Fruit fly (Drosophila melanogaster) whole organism, adult: ENCODE data around the gene nmo.

ENCODE experiments used
- CG11617 ChIP-seq: fragments of 200-800 bp; sonication (Bioruptor generic); optimal IDR thresholded peaks from 2 replicates; lab custom pipeline; 2017; ENCODE audit warnings: mild to moderate bottlenecking, missing biosample characterization, missing genetic modification reagents, missing genetic modification characterization
- CG12768 ChIP-seq: fragments of 200-800 bp; sonication (Bioruptor generic); optimal IDR thresholded peaks from 2 replicates; lab custom pipeline; 2017; ENCODE audit warnings: missing biosample characterization, missing genetic modification characterization, mild to moderate bottlenecking, moderate library complexity, missing genetic modification reagents
- CG14711 ChIP-seq: fragments of 200-800 bp; sonication (Bioruptor generic); optimal IDR thresholded peaks from 2 replicates; lab custom pipeline; 2018; ENCODE audit warnings: missing biosample characterization, mild to moderate bottlenecking, missing genetic modification characterization, moderate library complexity
- CG1620 ChIP-seq: fragments of 200-800 bp; sonication (Bioruptor generic); optimal IDR thresholded peaks from 2 replicates; lab custom pipeline; 2016; ENCODE audit warnings: missing biosample characterization, missing genetic modification characterization
- CG33017 ChIP-seq: fragments of 200-800 bp; sonication (Bioruptor generic); optimal IDR thresholded peaks from 2 replicates; lab custom pipeline; 2018; ENCODE audit warnings: missing biosample characterization, mild to moderate bottlenecking, missing genetic modification characterization, moderate library complexity
- CG5204 ChIP-seq: fragments of 200-800 bp; sonication (Bioruptor generic); optimal IDR thresholded peaks from 2 replicates; lab custom pipeline; 2016; ENCODE audit warnings: missing biosample characterization, missing genetic modification characterization
- CG7045 ChIP-seq: fragments of 200-800 bp; sonication (Bioruptor generic); optimal IDR thresholded peaks from 2 replicates; lab custom pipeline; 2017; ENCODE audit warnings: missing biosample characterization, mild to moderate bottlenecking, missing genetic modification characterization
- CG7101 ChIP-seq: fragments of 200-800 bp; sonication (Bioruptor generic); optimal IDR thresholded peaks from 2 replicates; lab custom pipeline; 2018; ENCODE audit warnings: missing biosample characterization, mild to moderate bottlenecking, missing genetic modification characterization, moderate library complexity
- Clk ChIP-seq: fragments of 200-800 bp; sonication (Bioruptor generic); optimal IDR thresholded peaks from 2 replicates; lab custom pipeline; 2017; ENCODE audit warnings: missing biosample characterization, missing genetic modification characterization
- Crg-1 ChIP-seq: fragments of 200-800 bp; sonication (Bioruptor generic); optimal IDR thresholded peaks from 2 replicates; lab custom pipeline; 2016; ENCODE audit warnings: missing biosample characterization, missing genetic modification characterization
- Hr96 ChIP-seq: fragments of 200-800 bp; sonication (Bioruptor generic); optimal IDR thresholded peaks from 2 replicates; lab custom pipeline; 2016; ENCODE audit warnings: missing biosample characterization, missing genetic modification characterization
- Mnt ChIP-seq: fragments of 200-800 bp; sonication (Bioruptor generic); optimal IDR thresholded peaks from 2 replicates; lab custom pipeline; 2016; ENCODE audit warnings: missing biosample characterization, mild to moderate bottlenecking, missing genetic modification characterization
- bab1 ChIP-seq: fragments of 200-800 bp; sonication (Bioruptor generic); optimal IDR thresholded peaks from 3 replicates; lab custom pipeline; 2019; ENCODE audit warnings: missing biosample characterization, mild to moderate bottlenecking, missing genetic modification characterization, moderate library complexity
- cic ChIP-seq: fragments of 200-800 bp; sonication (Bioruptor generic); optimal IDR thresholded peaks from 2 replicates; lab custom pipeline; 2017; ENCODE audit warnings: missing biosample characterization, mild to moderate bottlenecking, missing genetic modification characterization, moderate library complexity
- cnc ChIP-seq, 2 experiments: fragments of >200 bp; optimal IDR thresholded peaks; 2 replicates each; lab custom pipeline; 2017
- kay ChIP-seq: fragments of 200-800 bp; sonication (Bioruptor generic); peaks from one replicate; lab custom pipeline; 2016; ENCODE audit warnings: missing biosample characterization, missing genetic modification characterization, borderline replicate concordance
- ovo ChIP-seq: fragments of 200-800 bp; sonication (Bioruptor generic); optimal IDR thresholded peaks from 2 replicates; lab custom pipeline; 2016; ENCODE audit warnings: missing biosample characterization, missing genetic modification characterization
- pad ChIP-seq: fragments of 200-800 bp; sonication (Bioruptor generic); optimal IDR thresholded peaks from 3 replicates; lab custom pipeline; 2017; ENCODE audit warnings: missing biosample characterization, missing genetic modification characterization, mild to moderate bottlenecking, moderate library complexity, missing genetic modification reagents
- tj ChIP-seq: fragments of 200-800 bp; sonication (Bioruptor generic); optimal IDR thresholded peaks from 3 replicates; lab custom pipeline; 2017; ENCODE audit warnings: missing biosample characterization, mild to moderate bottlenecking, missing genetic modification characterization, moderate library complexity
- toe ChIP-seq: fragments of 200-800 bp; sonication (Bioruptor generic); optimal IDR thresholded peaks from 2 replicates; lab custom pipeline; 2016; ENCODE audit warnings: missing biosample characterization, missing genetic modification characterization

nmo gene

DNA sequence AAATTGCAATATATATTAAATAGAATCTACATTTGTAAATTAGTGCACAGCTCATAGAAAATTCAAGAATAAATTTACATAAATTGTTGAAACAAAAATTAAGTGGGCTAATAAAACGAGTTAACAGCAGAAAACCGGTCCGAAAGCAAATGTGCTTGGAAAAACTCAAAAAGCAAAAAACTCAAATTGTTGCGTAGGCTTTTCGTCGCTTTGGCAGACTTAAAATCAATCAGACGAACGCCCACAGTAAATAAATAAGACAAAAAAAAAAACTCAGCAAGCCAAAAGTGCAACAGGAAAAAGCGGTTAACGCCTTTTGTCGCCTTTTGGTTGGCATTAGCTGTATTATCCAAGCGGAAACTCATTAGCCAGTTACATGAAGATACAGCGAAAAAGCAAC, 99.1 kb downstream of the nmo start:
- TF ChIP-seq CG5204 (no peak), CG1620 (GFP tag; lab: Kevin White, UChicago) (no peak), CG12768 (GFP tag; lab: Kevin White, UChicago) (no peak), Crg-1 (GFP tag; lab: Kevin White, UChicago) (no peak), bab1 (GFP tag; lab: Kevin White, UChicago) (no peak), cic (no peak), CG7101 (tag; lab: Kevin White, UChicago) (no peak), CG14711 (tag; lab: Kevin White, UChicago) (no peak), Mnt (no peak), CG11617 (GFP tag; lab: Kevin White, UChicago) (no peak), pad (GFP tag; lab: Kevin White, UChicago) (no peak), cnc (optimal IDR thresholded peaks at IDR 0.05; lab: Kevin White, UChicago) (no peak), CG33017 (tag; lab: Kevin White, UChicago) (no peak)

DNA sequence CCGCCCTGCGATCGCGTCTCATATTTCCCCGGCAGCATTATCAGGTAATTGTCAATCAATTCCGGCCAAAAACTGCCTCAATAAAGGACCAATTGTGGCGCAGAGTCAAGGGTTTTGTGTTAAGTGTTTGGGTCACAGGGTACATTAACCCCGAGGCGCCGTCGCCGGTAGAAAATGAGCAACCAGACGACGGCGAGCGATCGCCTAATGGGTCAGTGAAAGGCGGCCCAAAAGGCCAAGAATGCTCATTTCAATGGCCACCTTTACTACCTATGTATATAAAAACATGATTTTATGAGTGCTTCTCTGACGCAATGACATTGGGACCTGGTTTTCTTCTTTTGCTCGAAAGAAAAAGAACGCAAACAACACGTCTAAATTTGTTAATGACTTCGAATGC, 100.8 kb downstream of the nmo start:
- TF ChIP-seq CG5204: no peak
- TF ChIP-seq CG12768 (GFP tag; lab: Kevin White, UChicago): no peak
- TF ChIP-seq CG33017 (tag; lab: Kevin White, UChicago): no peak
- TF ChIP-seq Mnt: no peak
- TF ChIP-seq cnc (optimal IDR thresholded peaks at IDR 0.05; lab: Kevin White, UChicago): no peak
- no peak for TF ChIP-seq toe (GFP tag; lab: Kevin White, UChicago)
- no peak for TF ChIP-seq ovo (GFP tag; lab: Kevin White, UChicago)
- no peak for TF ChIP-seq kay (GFP tag; lab: Kevin White, UChicago)
- no peak for TF ChIP-seq cic
- no peak for TF ChIP-seq CG14711 (tag; lab: Kevin White, UChicago)

DNA sequence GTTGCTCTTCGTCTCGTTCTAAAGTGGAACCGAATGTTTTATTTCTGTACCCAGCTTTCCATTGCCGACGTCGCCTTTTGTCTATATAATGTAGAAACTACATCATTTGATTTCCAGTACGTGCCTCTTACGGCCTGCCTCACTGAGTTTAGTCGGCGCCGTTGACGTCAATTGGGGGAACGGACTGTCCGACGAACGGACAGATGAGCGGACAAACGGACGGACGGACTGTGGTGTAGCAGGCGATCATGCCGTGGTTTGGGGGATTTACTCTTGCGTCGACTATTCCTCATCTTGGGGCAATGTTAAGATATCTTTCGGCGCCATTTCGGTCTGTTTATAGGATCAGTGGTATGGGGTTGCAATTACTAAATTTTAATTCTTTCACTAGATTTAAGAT, 101.9 kb downstream of the nmo start:
- TF ChIP-seq Mnt (no peak), toe (GFP tag; lab: Kevin White, UChicago) (no peak), kay (GFP tag; lab: Kevin White, UChicago) (no peak), CG7045 (GFP tag; lab: Kevin White, UChicago) (no peak), pad (GFP tag; lab: Kevin White, UChicago) (no peak), bab1 (GFP tag; lab: Kevin White, UChicago) (no peak), CG7101 (tag; lab: Kevin White, UChicago) (no peak), Crg-1 (GFP tag; lab: Kevin White, UChicago) (no peak), CG12768 (GFP tag; lab: Kevin White, UChicago) (no peak), Hr96 (GFP tag; lab: Kevin White, UChicago) (no peak), tj (no peak), CG1620 (GFP tag; lab: Kevin White, UChicago) (no peak), cic (no peak), CG5204 (no peak), CG14711 (tag; lab: Kevin White, UChicago) (no peak), cnc (optimal IDR thresholded peaks at IDR 0.05; lab: Kevin White, UChicago) (no peak)

DNA sequence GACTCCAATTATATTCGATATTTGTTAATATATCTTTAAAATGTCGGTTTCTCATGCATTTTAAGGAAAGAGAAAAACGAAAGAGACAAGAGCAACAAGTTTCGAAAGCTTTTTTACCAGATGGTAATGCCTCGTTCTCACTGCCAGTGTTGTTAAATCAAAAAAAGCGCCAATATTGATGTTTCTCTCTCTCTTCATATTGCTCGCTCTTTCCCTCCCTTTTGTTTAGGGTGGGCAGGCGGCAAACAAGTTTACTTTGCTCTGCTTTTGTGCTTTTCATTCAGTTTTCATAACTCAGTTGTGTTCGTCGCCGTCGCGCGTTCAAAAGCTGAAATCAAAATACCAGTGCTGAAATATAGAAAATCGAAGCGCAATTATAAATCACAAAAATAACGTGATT, 103.0 kb downstream of the nmo start:
- TF ChIP-seq Crg-1 (GFP tag; lab: Kevin White, UChicago) (peak; percentile 87), cic (peak; percentile 80), Mnt (peak; percentile 72), ovo (GFP tag; lab: Kevin White, UChicago) (peak; percentile 31), CG7101 (tag; lab: Kevin White, UChicago) (peak; percentile 80), CG14711 (tag; lab: Kevin White, UChicago) (peak; percentile 63), tj (peak; percentile 22), cnc (optimal IDR thresholded peaks at IDR 0.05; lab: Kevin White, UChicago) (no peak), bab1 (GFP tag; lab: Kevin White, UChicago) (no peak), CG5204 (no peak), Hr96 (GFP tag; lab: Kevin White, UChicago) (peak; percentile 63), Clk (GFP tag; lab: Kevin White, UChicago) (peak; percentile 24), CG11617 (GFP tag; lab: Kevin White, UChicago) (peak; percentile 47), CG33017 (tag; lab: Kevin White, UChicago) (peak; percentile 84), pad (GFP tag; lab: Kevin White, UChicago) (peak; percentile 60), CG12768 (GFP tag; lab: Kevin White, UChicago) (peak; percentile 75), CG7045 (GFP tag; lab: Kevin White, UChicago) (peak; percentile 68), CG1620 (GFP tag; lab: Kevin White, UChicago) (peak; percentile 20), kay (GFP tag; lab: Kevin White, UChicago) (peak; percentile 91), toe (GFP tag; lab: Kevin White, UChicago) (no peak)

DNA sequence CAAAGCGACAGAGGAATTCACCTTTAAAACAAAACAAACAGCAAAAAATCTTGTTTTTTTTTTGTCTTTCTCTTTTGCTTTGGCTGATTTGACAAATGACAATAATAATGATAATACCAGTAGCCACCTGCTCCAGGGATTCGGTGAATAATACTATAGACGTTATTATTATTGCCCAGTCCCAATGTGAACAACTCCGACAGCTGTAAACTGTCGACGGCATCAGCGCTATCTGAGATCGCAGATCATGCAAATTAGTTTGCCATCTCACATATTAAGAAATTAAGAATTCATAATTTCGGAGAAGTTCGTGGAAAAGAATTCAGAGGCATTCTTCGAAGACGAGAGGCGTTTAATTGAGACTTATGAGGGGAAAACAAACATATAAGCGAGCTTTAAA, 107.4 kb downstream of the nmo start:
- no peak for TF ChIP-seq CG12768 (GFP tag; lab: Kevin White, UChicago)
- no peak for TF ChIP-seq cic
- no peak for TF ChIP-seq CG1620 (GFP tag; lab: Kevin White, UChicago)
- TF ChIP-seq CG7101 (tag; lab: Kevin White, UChicago): no peak
- no peak for TF ChIP-seq CG5204
- TF ChIP-seq bab1 (GFP tag; lab: Kevin White, UChicago): no peak
- no peak for TF ChIP-seq CG14711 (tag; lab: Kevin White, UChicago)
- no peak for TF ChIP-seq toe (GFP tag; lab: Kevin White, UChicago)
- no peak for TF ChIP-seq Clk (GFP tag; lab: Kevin White, UChicago)
- TF ChIP-seq CG33017 (tag; lab: Kevin White, UChicago): no peak
- no peak for TF ChIP-seq cnc (optimal IDR thresholded peaks at IDR 0.05; lab: Kevin White, UChicago)

DNA sequence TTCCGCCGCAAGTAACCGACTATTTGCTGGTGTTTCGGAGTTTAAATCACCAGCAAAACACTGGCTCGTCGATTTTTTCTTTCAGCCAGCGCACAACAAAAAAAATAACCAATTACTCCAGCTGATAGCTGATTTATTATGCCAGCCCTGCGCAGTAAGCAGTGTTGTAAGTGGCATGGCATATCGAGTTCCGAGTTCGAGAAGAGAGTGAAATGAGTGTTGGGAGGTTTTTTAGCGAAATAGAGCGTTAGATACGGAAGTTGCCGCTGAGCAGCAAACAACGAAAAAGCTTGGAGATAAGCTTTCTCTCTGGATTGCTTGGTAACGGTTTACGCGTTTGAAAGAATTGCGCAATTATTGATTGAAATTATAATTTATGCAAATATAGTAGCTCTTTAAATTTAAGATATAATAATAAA, 112.8 kb downstream of the nmo start, which contains the start of gene CG7565:
Gene CG7565 (minus strand): TSS at position 137 of the 419 bp plus-strand sequence.
- peak; percentile 74 for TF ChIP-seq ovo (GFP tag; lab: Kevin White, UChicago)
- TF ChIP-seq CG33017 (tag; lab: Kevin White, UChicago): peak; percentile 78
- peak; percentile 60 for TF ChIP-seq Clk (GFP tag; lab: Kevin White, UChicago)
- TF ChIP-seq CG11617 (GFP tag; lab: Kevin White, UChicago): peak; percentile 68
- TF ChIP-seq CG7101 (tag; lab: Kevin White, UChicago): peak; percentile 86
- peak; percentile 54 for TF ChIP-seq tj
- peak; percentile 79 for TF ChIP-seq bab1 (GFP tag; lab: Kevin White, UChicago)
- peak; percentile 87 for TF ChIP-seq CG12768 (GFP tag; lab: Kevin White, UChicago)
- TF ChIP-seq Hr96 (GFP tag; lab: Kevin White, UChicago): peak; percentile 51
- TF ChIP-seq Crg-1 (GFP tag; lab: Kevin White, UChicago): peak; percentile 80
- peak; percentile 71 for TF ChIP-seq CG7045 (GFP tag; lab: Kevin White, UChicago)
- TF ChIP-seq toe (GFP tag; lab: Kevin White, UChicago): peak; percentile 63
- peak; percentile 75 for TF ChIP-seq cic
- TF ChIP-seq CG1620 (GFP tag; lab: Kevin White, UChicago): peak; percentile 26
- no peak for TF ChIP-seq CG5204
- no peak for TF ChIP-seq cnc (optimal IDR thresholded peaks at IDR 0.05; lab: Kevin White, UChicago)
- TF ChIP-seq Mnt: peak; percentile 84
- peak; percentile 67 for TF ChIP-seq CG14711 (tag; lab: Kevin White, UChicago)
- TF ChIP-seq kay (GFP tag; lab: Kevin White, UChicago): peak; percentile 82
- TF ChIP-seq pad (GFP tag; lab: Kevin White, UChicago): peak; percentile 75
